Fruit fly (Drosophila melanogaster): ENCODE measurements around the gene CG46462.

The CG46462 gene

DNA sequence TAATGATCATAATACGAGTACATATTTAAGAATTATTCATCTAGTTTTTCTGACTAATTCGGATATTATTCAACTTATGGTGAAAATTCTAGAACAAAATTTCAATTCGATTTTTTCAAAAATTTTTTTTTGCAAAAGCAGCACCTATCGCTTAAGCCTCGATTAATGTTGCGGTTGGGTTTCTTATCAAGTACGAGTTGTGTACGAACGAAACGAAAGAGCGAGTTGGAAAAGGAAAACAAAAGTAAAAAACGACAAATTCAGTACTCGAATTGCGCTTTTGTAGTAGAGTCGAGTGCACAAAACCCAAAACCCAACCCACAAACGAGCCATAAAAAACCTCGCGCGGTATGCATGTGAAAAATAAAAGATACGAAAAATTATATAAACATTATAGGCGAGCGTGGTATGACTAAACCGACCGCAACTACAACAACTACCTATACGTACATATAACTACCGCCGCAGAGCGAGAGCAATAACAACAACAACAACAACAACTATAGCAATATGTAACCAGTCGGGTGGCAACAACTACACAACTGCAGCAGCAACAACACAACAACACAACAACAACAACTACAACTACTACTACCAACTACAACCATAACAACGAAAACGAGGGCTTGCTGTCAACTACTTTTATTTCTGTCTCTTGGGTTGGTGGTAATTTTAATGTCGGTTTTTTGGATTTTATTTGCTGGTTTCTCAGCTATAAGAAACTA lies 26.9 kb upstream of the CG46462 start:
- no peak for TF ChIP-seq Rel (GFP tag; optimal IDR thresholded peaks at IDR 0.05)
- peak; percentile 41 for TF ChIP-seq Rel (tag; optimal IDR thresholded peaks at IDR 0.05)
- no peak for TF ChIP-seq Sp1 (GFP tag; optimal IDR thresholded peaks at IDR 0.05)

DNA sequence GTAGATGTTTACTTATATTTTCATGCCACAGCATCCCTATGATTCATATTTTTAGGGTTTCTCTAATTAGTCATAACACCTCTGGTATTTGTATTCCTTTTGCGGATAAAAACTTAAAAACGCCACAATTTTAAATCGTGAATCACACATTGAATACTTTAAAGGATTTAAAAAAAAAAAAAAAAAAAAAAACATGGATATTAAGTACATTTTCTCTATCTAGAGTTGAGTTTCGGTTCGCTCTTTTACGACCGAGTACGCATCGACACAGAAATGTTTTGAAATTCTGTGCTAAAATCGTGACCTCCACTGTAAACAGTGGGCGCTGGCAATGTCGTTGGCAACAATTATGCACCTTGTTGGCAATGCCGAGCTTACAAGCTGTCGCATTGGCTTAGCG lies 26.1 kb upstream of the CG46462 start:
- no peak for TF ChIP-seq dmrt93B (GFP tag; optimal IDR thresholded peaks at IDR 0.05)
- TF ChIP-seq psq (GFP tag; optimal IDR thresholded peaks at IDR 0.05): peak; percentile 5
- TF ChIP-seq OdsH (GFP tag; optimal IDR thresholded peaks at IDR 0.05): peak; percentile 6
- TF ChIP-seq h (GFP tag; optimal IDR thresholded peaks at IDR 0.05): peak; percentile 35
- peak; percentile 18 for TF ChIP-seq br (GFP tag; optimal IDR thresholded peaks at IDR 0.05)
- peak; percentile 33 for TF ChIP-seq ey (GFP tag; optimal IDR thresholded peaks at IDR 0.05)
- no peak for TF ChIP-seq Mio (GFP tag; optimal IDR thresholded peaks at IDR 0.05)
- peak; percentile 40 for TF ChIP-seq rgr (GFP tag; optimal IDR thresholded peaks at IDR 0.05)
- peak; percentile 31 for TF ChIP-seq sv (GFP tag; optimal IDR thresholded peaks at IDR 0.05)
- no peak for TF ChIP-seq N (GFP tag; optimal IDR thresholded peaks at IDR 0.05)

DNA sequence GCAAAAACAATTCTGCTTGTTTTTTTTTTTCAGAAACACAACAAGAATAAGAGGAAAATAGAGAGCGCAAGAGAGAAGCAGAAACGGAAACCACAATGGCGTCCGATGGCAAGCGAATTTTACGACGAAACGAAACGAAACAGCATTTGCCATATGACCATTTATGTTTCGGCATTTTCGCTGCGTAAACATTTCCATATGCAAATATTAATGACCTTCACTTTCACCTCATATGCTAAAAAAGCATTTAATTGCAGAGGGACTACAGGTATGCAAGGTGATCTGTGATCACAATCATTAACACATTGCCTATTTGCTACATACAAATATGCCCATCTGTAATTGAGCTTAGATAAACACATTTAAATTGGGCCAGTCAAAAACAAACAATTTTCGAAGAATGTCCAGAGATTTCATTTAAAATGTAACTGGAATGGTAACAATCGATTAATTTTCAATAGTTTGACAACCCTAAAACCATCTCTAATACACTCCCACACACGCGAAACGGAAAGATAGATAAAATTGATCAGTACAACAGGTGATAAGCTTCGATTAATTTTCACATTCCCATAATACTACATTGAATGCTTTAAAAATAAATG lies 25.2 kb upstream of the CG46462 start:
- no peak for TF ChIP-seq Hr83 (GFP tag; optimal IDR thresholded peaks at IDR 0.05; ENCODE audit: poor library complexity, severe bottlenecking)
- TF ChIP-seq psq (GFP tag; optimal IDR thresholded peaks at IDR 0.05): no peak
- no peak for TF ChIP-seq tai (GFP tag; optimal IDR thresholded peaks at IDR 0.05)
- TF ChIP-seq brk (GFP tag; optimal IDR thresholded peaks at IDR 0.05): no peak
- TF ChIP-seq sv (GFP tag; optimal IDR thresholded peaks at IDR 0.05): no peak
- no peak for TF ChIP-seq jim (GFP tag; optimal IDR thresholded peaks at IDR 0.05)

DNA sequence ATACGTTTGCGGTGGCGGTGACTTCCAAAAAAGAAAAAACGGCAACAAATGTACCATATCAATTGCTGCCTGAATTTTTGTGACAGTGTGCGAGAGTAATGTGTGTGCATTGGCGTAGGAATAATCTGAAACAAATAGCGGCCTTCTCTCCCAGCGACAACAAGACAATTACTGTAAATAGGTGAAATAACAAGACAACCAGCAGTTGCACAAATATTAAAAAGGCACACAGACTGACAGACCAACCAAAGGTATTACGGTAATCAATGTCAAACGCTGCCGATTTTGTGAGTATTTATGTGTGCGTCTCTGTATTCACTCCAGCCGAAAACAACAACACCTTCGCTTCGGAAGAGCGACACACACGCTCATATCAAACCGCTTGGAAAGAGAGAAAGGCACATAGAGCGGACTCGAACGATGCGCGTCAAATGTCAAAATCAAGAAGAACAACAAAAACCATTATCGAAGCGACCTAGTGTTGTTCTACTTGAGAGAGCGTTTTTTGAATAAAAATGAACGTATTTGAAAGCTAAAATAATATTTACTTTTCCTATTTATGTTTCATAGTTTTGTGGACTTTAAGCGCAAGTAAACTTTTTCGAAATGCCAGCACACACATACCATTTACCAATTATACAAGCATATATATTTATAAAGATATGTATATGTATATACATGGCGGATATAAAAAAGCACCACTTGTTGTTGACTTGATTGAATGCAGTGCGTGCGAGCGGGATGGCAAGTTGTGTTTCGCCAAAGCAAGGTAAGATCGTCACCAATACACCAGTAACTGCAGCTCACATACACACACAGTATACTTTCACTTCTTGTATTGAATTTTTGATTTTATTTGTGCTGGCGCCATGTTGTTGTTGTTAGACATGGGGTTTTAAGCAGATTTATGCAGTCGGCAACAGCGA lies 24.4 kb upstream of the CG46462 start:
- TF ChIP-seq Myc (optimal IDR thresholded peaks at IDR 0.05): no peak
- TF ChIP-seq Hr83 (GFP tag; optimal IDR thresholded peaks at IDR 0.05; ENCODE audit: poor library complexity, severe bottlenecking): peak; percentile 64
- TF ChIP-seq CG9705 (GFP tag; optimal IDR thresholded peaks at IDR 0.05): no peak
- no peak for TF ChIP-seq woc (GFP tag; optimal IDR thresholded peaks at IDR 0.05)
- no peak for TF ChIP-seq Vsx2 (GFP tag; optimal IDR thresholded peaks at IDR 0.05; ENCODE audit: partially characterized antibody)
- no peak for TF ChIP-seq CG32264 (GFP tag; optimal IDR thresholded peaks at IDR 0.05)
- no peak for TF ChIP-seq GATAd (GFP tag; optimal IDR thresholded peaks at IDR 0.05)
- no peak for TF ChIP-seq sage (GFP tag; optimal IDR thresholded peaks at IDR 0.05)
- no peak for TF ChIP-seq Abd-B (GFP tag; optimal IDR thresholded peaks at IDR 0.05)
- no peak for TF ChIP-seq Hr78 (GFP tag; optimal IDR thresholded peaks at IDR 0.05)
- TF ChIP-seq Dfd (GFP tag; optimal IDR thresholded peaks at IDR 0.05): no peak
- no peak for TF ChIP-seq dsf (GFP tag; optimal IDR thresholded peaks at IDR 0.05; ENCODE audit: borderline replicate concordance)
- TF ChIP-seq foxo (GFP tag; optimal IDR thresholded peaks at IDR 0.05): peak in 1 of 2 experiments; percentile 19
- no peak for TF ChIP-seq N (GFP tag; optimal IDR thresholded peaks at IDR 0.05)
- no peak for TF ChIP-seq jim (GFP tag; optimal IDR thresholded peaks at IDR 0.05)
- peak; percentile 44 for TF ChIP-seq Rel (GFP tag; optimal IDR thresholded peaks at IDR 0.05)
- TF ChIP-seq Rel (tag; optimal IDR thresholded peaks at IDR 0.05): peak; percentile 84
- TF ChIP-seq rgr (GFP tag; optimal IDR thresholded peaks at IDR 0.05): peak; percentile 41
- TF ChIP-seq dl (GFP tag; optimal IDR thresholded peaks at IDR 0.05; ENCODE audit: insufficient read depth in 1 of 2, partially characterized antibody in 2 of 2): peak in 1 of 2 experiments; percentile 55
- TF ChIP-seq pan (optimal IDR thresholded peaks at IDR 0.05): no peak
- peak; percentile 4 for TF ChIP-seq Dif (GFP tag; optimal IDR thresholded peaks at IDR 0.05; ENCODE audit: partially characterized antibody)
- no peak for TF ChIP-seq dmrt93B (GFP tag; optimal IDR thresholded peaks at IDR 0.05)
- peak; percentile 53 for TF ChIP-seq OdsH (GFP tag; optimal IDR thresholded peaks at IDR 0.05)
- no peak for TF ChIP-seq Jra (GFP tag; optimal IDR thresholded peaks at IDR 0.05)
- TF ChIP-seq Mio (GFP tag; optimal IDR thresholded peaks at IDR 0.05): no peak
- no peak for TF ChIP-seq tai (GFP tag; optimal IDR thresholded peaks at IDR 0.05)
- peak; percentile 25 for TF ChIP-seq Hnf4 (GFP tag; optimal IDR thresholded peaks at IDR 0.05)
- TF ChIP-seq Sp1 (GFP tag; optimal IDR thresholded peaks at IDR 0.05): peak; percentile 22
- peak; percentile 34 for TF ChIP-seq HLH106 (tag; optimal IDR thresholded peaks at IDR 0.05)
- no peak for TF ChIP-seq brk (GFP tag; optimal IDR thresholded peaks at IDR 0.05)
- TF ChIP-seq fru (GFP tag; optimal IDR thresholded peaks at IDR 0.05): peak; percentile 10
- TF ChIP-seq br (GFP tag; optimal IDR thresholded peaks at IDR 0.05): peak; percentile 33
- TF ChIP-seq sv (GFP tag; optimal IDR thresholded peaks at IDR 0.05): no peak
- peak; percentile 64 for TF ChIP-seq h (GFP tag; optimal IDR thresholded peaks at IDR 0.05)
- TF ChIP-seq psq (GFP tag; optimal IDR thresholded peaks at IDR 0.05): peak; percentile 14
- TF ChIP-seq ey (GFP tag; optimal IDR thresholded peaks at IDR 0.05): no peak
- no peak for TF ChIP-seq CrebA (GFP tag; optimal IDR thresholded peaks at IDR 0.05; ENCODE audit: borderline replicate concordance)
- TF ChIP-seq lola (GFP tag; optimal IDR thresholded peaks at IDR 0.05): no peak
